Worm (Caenorhabditis elegans): ENCODE measurements around the gene spat-3.

DNA sequence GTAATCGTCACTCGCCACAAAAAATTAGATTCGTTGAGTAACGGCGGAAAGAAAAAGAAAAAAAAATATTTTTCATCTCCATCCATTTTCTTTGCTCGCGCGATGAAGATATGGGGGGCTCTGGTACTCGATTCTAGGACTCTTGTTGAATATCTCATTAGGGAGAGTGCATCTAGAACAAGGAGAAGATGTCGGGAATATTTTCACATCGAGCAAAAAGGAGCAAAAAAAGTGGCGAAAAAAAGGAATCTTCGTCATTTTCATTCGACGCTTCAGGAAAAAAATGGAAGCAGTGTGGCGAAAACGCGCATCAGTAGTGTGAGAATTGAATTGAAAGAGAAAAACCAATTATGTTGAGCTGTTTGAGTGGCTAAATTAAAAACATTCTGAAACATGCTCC, 18.0 kb upstream of the spat-3 start:
- TF ChIP-seq dmd-4 (tag; optimal IDR thresholded peaks at IDR 0.05) (no peak), ZK546.5 (tag; optimal IDR thresholded peaks at IDR 0.05) (no peak), ama-1 (optimal IDR thresholded peaks at IDR 0.05) (no peak)

Data from whole organism, L2 larva.